Worm (Caenorhabditis elegans) whole organism, mixed stage, embryonic: Measurements from ENCODE around the gene F20D6.6.

Source experiments
- M03D4.4 ChIP-seq: sonication (generic microtip); optimal IDR thresholded peaks from 2 replicates; lab custom pipeline; 2017; ENCODE audit warnings: mild to moderate bottlenecking, missing genetic modification characterization, missing compliant biosample characterization
- blmp-1 ChIP-seq: fragments of 150-350 bp; optimal IDR thresholded peaks from 2 replicates; lab custom pipeline; 2014; ENCODE audit warnings: missing biosample characterization, missing genetic modification characterization
- elt-1 ChIP-seq: sonication (generic microtip); optimal IDR thresholded peaks from 2 replicates; lab custom pipeline; 2017; ENCODE audit warnings: missing genetic modification characterization, mild to moderate bottlenecking, missing compliant biosample characterization, antibody characterized with exemption, moderate library complexity, borderline replicate concordance; ENCODE audit not compliant: insufficient read depth
- lsy-2 ChIP-seq: fragments of 150-350 bp; optimal IDR thresholded peaks from 2 replicates; lab custom pipeline; 2014; ENCODE audit warnings: missing biosample characterization, missing genetic modification characterization
- mep-1 ChIP-seq: fragments of 150-350 bp; optimal IDR thresholded peaks from 2 replicates; lab custom pipeline; 2017; ENCODE audit warnings: missing biosample characterization, missing genetic modification reagents, missing genetic modification characterization, inconsistent platforms
- nhr-237 ChIP-seq: fragments of 150-350 bp; optimal IDR thresholded peaks from 2 replicates; lab custom pipeline; 2014; ENCODE audit warnings: missing biosample characterization, missing genetic modification characterization
- nhr-76 ChIP-seq: sonication (generic microtip); optimal IDR thresholded peaks from 2 replicates; lab custom pipeline; 2017; ENCODE audit warnings: missing biosample characterization, missing genetic modification characterization
- snpc-4 ChIP-seq: fragments of 150-350 bp; optimal IDR thresholded peaks from 2 replicates; lab custom pipeline; 2014; ENCODE audit warnings: missing biosample characterization, missing genetic modification characterization
- sptf-1 ChIP-seq: sonication (generic microtip); optimal IDR thresholded peaks from 2 replicates; lab custom pipeline; 2017; ENCODE audit warnings: mild to moderate bottlenecking, missing genetic modification characterization, moderate library complexity, missing compliant biosample characterization
- unc-62 ChIP-seq: fragments of 150-350 bp; optimal IDR thresholded peaks from 2 replicates; lab custom pipeline; 2014; ENCODE audit warnings: missing biosample characterization, missing genetic modification reagents, missing genetic modification characterization
- ztf-11 ChIP-seq: fragments of 150-350 bp; optimal IDR thresholded peaks from 2 replicates; lab custom pipeline; 2014; ENCODE audit warnings: missing biosample characterization, missing genetic modification characterization

DNA sequence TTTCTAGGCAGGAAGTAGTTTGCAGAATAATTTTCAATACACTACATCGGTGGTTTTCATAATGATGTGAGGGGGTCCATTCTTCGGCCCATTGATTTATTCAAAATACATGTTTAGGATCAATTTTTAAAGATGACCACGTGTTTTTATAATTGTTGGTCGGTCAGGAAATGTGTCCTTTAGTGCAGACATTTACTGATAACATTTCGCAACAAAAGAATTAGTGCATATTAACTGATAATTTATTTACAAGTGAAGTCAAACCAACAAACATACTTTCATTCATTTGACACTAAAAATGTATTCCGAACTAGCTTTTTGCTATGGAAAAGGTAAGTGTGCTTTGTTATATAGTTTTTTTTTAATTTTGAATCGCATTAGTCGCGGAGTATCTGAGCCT is 2.0 kb downstream of the F20D6.6 start, which contains the start of gene F20D6.5:
- TF ChIP-seq blmp-1 = no peak
- TF ChIP-seq mep-1 = no peak
- TF ChIP-seq unc-62 (GFP tag; lab: Kevin White, UChicago) = no peak
- TF ChIP-seq nhr-76 (tag; lab: Kevin White, UChicago) = no peak
- no peak for TF ChIP-seq sptf-1 (tag; lab: Kevin White, UChicago)
- TF ChIP-seq nhr-237 (tag; lab: Kevin White, UChicago) = no peak
- no peak for TF ChIP-seq M03D4.4 (tag; lab: Kevin White, UChicago)
- TF ChIP-seq lsy-2 (tag; lab: Kevin White, UChicago) = no peak
- TF ChIP-seq ztf-11 (tag; lab: Kevin White, UChicago) = no peak
- no peak for TF ChIP-seq snpc-4 (tag; lab: Kevin White, UChicago)
- no peak for TF ChIP-seq elt-1 (tag; lab: Kevin White, UChicago)
